Worm (Caenorhabditis elegans) whole organism, mixed stage, embryonic: ENCODE results near the gene F26G1.5.

Experiments
- M03D4.4 ChIP-seq: sonication (generic microtip); optimal IDR thresholded peaks from 2 replicates; lab custom pipeline; 2017; ENCODE audit warnings: mild to moderate bottlenecking, missing genetic modification characterization, missing compliant biosample characterization
- bed-3 ChIP-seq: fragments of 200-800 bp; sonication (Bioruptor generic); optimal IDR thresholded peaks from 3 replicates; lab custom pipeline; 2018; ENCODE audit warnings: mild to moderate bottlenecking, missing genetic modification characterization, moderate library complexity, missing compliant biosample characterization
- blmp-1 ChIP-seq: fragments of 150-350 bp; optimal IDR thresholded peaks from 2 replicates; lab custom pipeline; 2014; ENCODE audit warnings: missing biosample characterization, missing genetic modification characterization
- ceh-39 ChIP-seq: fragments of 150-350 bp; optimal IDR thresholded peaks from 2 replicates; lab custom pipeline; 2014; ENCODE audit warnings: missing biosample characterization, missing genetic modification characterization
- ceh-43 ChIP-seq: fragments of 200-800 bp; sonication (Bioruptor generic); optimal IDR thresholded peaks from 2 replicates; lab custom pipeline; 2018; ENCODE audit warnings: mild to moderate bottlenecking, missing genetic modification characterization, moderate library complexity, missing compliant biosample characterization
- ceh-83 ChIP-seq: fragments of 200-800 bp; sonication (Bioruptor generic); optimal IDR thresholded peaks from 2 replicates; lab custom pipeline; 2018; ENCODE audit warnings: mild to moderate bottlenecking, missing genetic modification characterization, missing compliant biosample characterization
- ces-1 ChIP-seq: fragments of 150-350 bp; optimal IDR thresholded peaks from 2 replicates; lab custom pipeline; 2014; ENCODE audit warnings: missing biosample characterization, missing genetic modification reagents, missing genetic modification characterization
- cnd-1 ChIP-seq: fragments of 200-800 bp; sonication (Bioruptor generic); optimal IDR thresholded peaks from 2 replicates; lab custom pipeline; 2018; ENCODE audit warnings: mild to moderate bottlenecking, missing genetic modification characterization, missing compliant biosample characterization
- drap-1 ChIP-seq: fragments of 200-800 bp; sonication (Bioruptor generic); optimal IDR thresholded peaks from 3 replicates; lab custom pipeline; 2018; ENCODE audit warnings: mild to moderate bottlenecking, missing genetic modification characterization, missing compliant biosample characterization
- elt-1 ChIP-seq: sonication (generic microtip); optimal IDR thresholded peaks from 2 replicates; lab custom pipeline; 2017; ENCODE audit warnings: missing genetic modification characterization, mild to moderate bottlenecking, missing compliant biosample characterization, antibody characterized with exemption, moderate library complexity, borderline replicate concordance; ENCODE audit not compliant: insufficient read depth
- elt-3 ChIP-seq: fragments of 150-350 bp; optimal IDR thresholded peaks from 2 replicates; lab custom pipeline; 2014; ENCODE audit warnings: missing biosample characterization, missing genetic modification characterization
- flh-1 ChIP-seq: fragments of 200-800 bp; sonication (Bioruptor generic); optimal IDR thresholded peaks from 2 replicates; lab custom pipeline; 2018; ENCODE audit warnings: mild to moderate bottlenecking, missing genetic modification characterization, moderate library complexity, missing compliant biosample characterization
- hlh-1 ChIP-seq: fragments of 150-350 bp; optimal IDR thresholded peaks from 2 replicates; lab custom pipeline; 2014; ENCODE audit warnings: missing biosample characterization, missing genetic modification reagents, missing genetic modification characterization
- lin-13 ChIP-seq: fragments of 150-350 bp; optimal IDR thresholded peaks from 2 replicates; lab custom pipeline; 2014; ENCODE audit warnings: missing biosample characterization, missing genetic modification characterization
- lin-32 ChIP-seq: fragments of 200-800 bp; sonication (Bioruptor generic); optimal IDR thresholded peaks from 2 replicates; lab custom pipeline; 2018; ENCODE audit warnings: mild to moderate bottlenecking, missing genetic modification characterization, missing compliant biosample characterization
- lsy-2 ChIP-seq: fragments of 150-350 bp; optimal IDR thresholded peaks from 2 replicates; lab custom pipeline; 2014; ENCODE audit warnings: missing biosample characterization, missing genetic modification characterization
- mep-1 ChIP-seq: fragments of 150-350 bp; optimal IDR thresholded peaks from 2 replicates; lab custom pipeline; 2017; ENCODE audit warnings: missing biosample characterization, missing genetic modification reagents, missing genetic modification characterization, inconsistent platforms
- mls-2 ChIP-seq: sonication (generic microtip); optimal IDR thresholded peaks from 2 replicates; lab custom pipeline; 2016; ENCODE audit warnings: mild to moderate bottlenecking, missing genetic modification characterization, moderate library complexity, missing compliant biosample characterization
- nhr-2 ChIP-seq: fragments of 150-350 bp; optimal IDR thresholded peaks from 2 replicates; lab custom pipeline; 2014; ENCODE audit warnings: missing biosample characterization, missing genetic modification characterization
- nhr-237 ChIP-seq: fragments of 150-350 bp; optimal IDR thresholded peaks from 2 replicates; lab custom pipeline; 2014; ENCODE audit warnings: missing biosample characterization, missing genetic modification characterization
- nhr-28 ChIP-seq: fragments of 150-350 bp; optimal IDR thresholded peaks from 2 replicates; lab custom pipeline; 2014; ENCODE audit warnings: missing biosample characterization, missing genetic modification characterization
- sem-2 ChIP-seq: fragments of 200-800 bp; sonication (Bioruptor generic); optimal IDR thresholded peaks from 2 replicates; lab custom pipeline; 2018; ENCODE audit warnings: mild to moderate bottlenecking, missing genetic modification characterization, missing compliant biosample characterization
- snpc-4 ChIP-seq: fragments of 150-350 bp; optimal IDR thresholded peaks from 2 replicates; lab custom pipeline; 2014; ENCODE audit warnings: missing biosample characterization, missing genetic modification characterization
- tbx-8 ChIP-seq: fragments of 200-800 bp; sonication (Bioruptor generic); optimal IDR thresholded peaks from 2 replicates; lab custom pipeline; 2018; ENCODE audit warnings: mild to moderate bottlenecking, missing genetic modification characterization, moderate library complexity, missing compliant biosample characterization
- unc-120 ChIP-seq: sonication (generic microtip); optimal IDR thresholded peaks from 2 replicates; lab custom pipeline; 2017; ENCODE audit warnings: missing genetic modification characterization, missing compliant biosample characterization; ENCODE audit not compliant: poor library complexity, severe bottlenecking
- unc-39 ChIP-seq: fragments of 150-350 bp; optimal IDR thresholded peaks from 2 replicates; lab custom pipeline; 2014; ENCODE audit warnings: missing biosample characterization, missing genetic modification characterization
- zip-8 ChIP-seq: fragments of 150-350 bp; optimal IDR thresholded peaks from 2 replicates; lab custom pipeline; 2014; ENCODE audit warnings: missing biosample characterization, missing genetic modification characterization

The F26G1.5 gene

ce11 chrII:4762574-4763285 lies 8.5 kb downstream of the F26G1.5 start, which contains the start of gene F26G1.2:
Gene F26G1.2, plus strand, starts transcription at chrII:4763081.
- TF ChIP-seq ces-1 (GFP tag; lab: Kevin White, UChicago) = no peak

DNA sequence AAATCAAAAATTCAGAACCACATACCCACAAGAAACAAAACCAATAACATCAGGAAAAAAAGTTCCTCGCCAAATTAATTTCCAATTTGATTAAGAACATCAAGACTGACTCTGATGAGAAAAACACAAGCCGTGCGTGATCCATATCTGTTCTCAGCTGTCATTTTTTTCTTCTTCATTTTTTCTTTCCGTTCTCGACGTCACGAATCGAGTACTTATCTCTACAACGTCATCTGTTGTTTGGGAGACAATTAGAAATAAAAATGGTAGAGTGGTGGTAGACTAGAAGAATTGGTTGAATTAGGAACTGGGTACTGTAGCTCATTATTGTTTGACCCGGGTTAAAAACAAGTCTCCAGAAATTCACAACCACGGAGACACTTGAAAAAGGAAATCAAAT lies 10.2 kb downstream of the F26G1.5 start:
- TF ChIP-seq unc-39 (tag; lab: Kevin White, UChicago) (no peak), flh-1 (GFP tag; lab: Kevin White, UChicago) (no peak), elt-1 (no peak), nhr-2 (tag; lab: Kevin White, UChicago) (no peak), drap-1 (GFP tag; lab: Kevin White, UChicago) (no peak), nhr-28 (tag; lab: Kevin White, UChicago) (no peak), M03D4.4 (tag; lab: Kevin White, UChicago) (no peak)

- TF ChIP-seq lin-32 (GFP tag; lab: Kevin White, UChicago) (no peak), ceh-83 (GFP tag; lab: Kevin White, UChicago) (no peak), snpc-4 (no peak), bed-3 (no peak), hlh-1 (tag; lab: Kevin White, UChicago) (no peak), zip-8 (tag; lab: Kevin White, UChicago) (no peak), nhr-28 (tag; lab: Kevin White, UChicago) (no peak), ceh-43 (GFP tag; lab: Kevin White, UChicago) (no peak), flh-1 (GFP tag; lab: Kevin White, UChicago) (no peak), elt-3 (tag; lab: Kevin White, UChicago) (no peak), elt-1 (no peak), ceh-39 (tag; lab: Kevin White, UChicago) (no peak), nhr-2 (tag; lab: Kevin White, UChicago) (no peak), sem-2 (GFP tag; lab: Kevin White, UChicago) (no peak)
These were observed 11.3 kb downstream of the F26G1.5 start for ce11 chrII:4759835-4760234.

- TF ChIP-seq lsy-2 (no peak), flh-1 (GFP tag; lab: Kevin White, UChicago) (no peak), bed-3 (no peak), nhr-28 (tag; lab: Kevin White, UChicago) (no peak), mep-1 (no peak), hlh-1 (tag; lab: Kevin White, UChicago) (no peak), blmp-1 (no peak), lin-32 (GFP tag; lab: Kevin White, UChicago) (no peak), mls-2 (tag; lab: Kevin White, UChicago) (no peak), ceh-83 (GFP tag; lab: Kevin White, UChicago) (no peak), ceh-43 (GFP tag; lab: Kevin White, UChicago) (no peak), nhr-2 (tag; lab: Kevin White, UChicago) (no peak), sem-2 (GFP tag; lab: Kevin White, UChicago) (no peak)
These were observed 12.7 kb downstream of the F26G1.5 start, which contains the start of gene F26G1.3 for ce11 chrII:4758462-4758861. Gene F26G1.3, plus strand, starts transcription at chrII:4758762.

ce11 chrII:4756751-4757150 lies 14.4 kb downstream of the F26G1.5 start, which contains the start of gene C27D9.2:
Gene C27D9.2, minus strand, starts transcription at chrII:4756851.
- TF ChIP-seq mls-2 (tag; lab: Kevin White, UChicago) (no peak), cnd-1 (tag; lab: Kevin White, UChicago) (no peak), drap-1 (GFP tag; lab: Kevin White, UChicago) (no peak)

ce11 chrII:4755654-4756053 lies 15.5 kb downstream of the F26G1.5 start:
- no peak for TF ChIP-seq cnd-1 (tag; lab: Kevin White, UChicago)
- no peak for TF ChIP-seq lin-13 (tag; lab: Kevin White, UChicago)
- no peak for TF ChIP-seq ceh-39 (tag; lab: Kevin White, UChicago)
- TF ChIP-seq ces-1 (GFP tag; lab: Kevin White, UChicago) = no peak
- no peak for TF ChIP-seq nhr-237 (tag; lab: Kevin White, UChicago)
- TF ChIP-seq hlh-1 (tag; lab: Kevin White, UChicago) = no peak
- no peak for TF ChIP-seq unc-120 (tag; lab: Kevin White, UChicago)
- TF ChIP-seq snpc-4 = no peak
- TF ChIP-seq M03D4.4 (tag; lab: Kevin White, UChicago) = no peak
- no peak for TF ChIP-seq lsy-2
- no peak for TF ChIP-seq elt-3 (tag; lab: Kevin White, UChicago)
- no peak for TF ChIP-seq unc-39 (tag; lab: Kevin White, UChicago)
- TF ChIP-seq ceh-43 (GFP tag; lab: Kevin White, UChicago) = no peak
- TF ChIP-seq elt-1 = no peak
- TF ChIP-seq sem-2 (GFP tag; lab: Kevin White, UChicago) = no peak
- no peak for TF ChIP-seq tbx-8 (GFP tag; lab: Kevin White, UChicago)
